Worm (Caenorhabditis elegans) whole organism, mixed stage, embryonic: ENCODE results near the gene slc-25A26.
A peak's percentile ranks its signal among the peaks of the same experiment; 100 is the strongest.

Source experiments
- M03D4.4 ChIP-seq: sonication (generic microtip); optimal IDR thresholded peaks from 2 replicates; lab custom pipeline; 2017; ENCODE audit warnings: mild to moderate bottlenecking, missing genetic modification characterization, missing compliant biosample characterization
- bed-3 ChIP-seq: fragments of 200-800 bp; sonication (Bioruptor generic); optimal IDR thresholded peaks from 3 replicates; lab custom pipeline; 2018; ENCODE audit warnings: mild to moderate bottlenecking, missing genetic modification characterization, moderate library complexity, missing compliant biosample characterization
- blmp-1 ChIP-seq: fragments of 150-350 bp; optimal IDR thresholded peaks from 2 replicates; lab custom pipeline; 2014; ENCODE audit warnings: missing biosample characterization, missing genetic modification characterization
- ceh-39 ChIP-seq: fragments of 150-350 bp; optimal IDR thresholded peaks from 2 replicates; lab custom pipeline; 2014; ENCODE audit warnings: missing biosample characterization, missing genetic modification characterization
- ceh-83 ChIP-seq: fragments of 200-800 bp; sonication (Bioruptor generic); optimal IDR thresholded peaks from 2 replicates; lab custom pipeline; 2018; ENCODE audit warnings: mild to moderate bottlenecking, missing genetic modification characterization, missing compliant biosample characterization
- ces-1 ChIP-seq: fragments of 150-350 bp; optimal IDR thresholded peaks from 2 replicates; lab custom pipeline; 2014; ENCODE audit warnings: missing biosample characterization, missing genetic modification reagents, missing genetic modification characterization
- cnd-1 ChIP-seq: fragments of 200-800 bp; sonication (Bioruptor generic); optimal IDR thresholded peaks from 2 replicates; lab custom pipeline; 2018; ENCODE audit warnings: mild to moderate bottlenecking, missing genetic modification characterization, missing compliant biosample characterization
- drap-1 ChIP-seq: fragments of 200-800 bp; sonication (Bioruptor generic); optimal IDR thresholded peaks from 3 replicates; lab custom pipeline; 2018; ENCODE audit warnings: mild to moderate bottlenecking, missing genetic modification characterization, missing compliant biosample characterization
- elt-1 ChIP-seq: sonication (generic microtip); optimal IDR thresholded peaks from 2 replicates; lab custom pipeline; 2017; ENCODE audit warnings: missing genetic modification characterization, mild to moderate bottlenecking, missing compliant biosample characterization, antibody characterized with exemption, moderate library complexity, borderline replicate concordance; ENCODE audit not compliant: insufficient read depth
- flh-1 ChIP-seq: fragments of 200-800 bp; sonication (Bioruptor generic); optimal IDR thresholded peaks from 2 replicates; lab custom pipeline; 2018; ENCODE audit warnings: mild to moderate bottlenecking, missing genetic modification characterization, moderate library complexity, missing compliant biosample characterization
- hlh-1 ChIP-seq: fragments of 150-350 bp; optimal IDR thresholded peaks from 2 replicates; lab custom pipeline; 2014; ENCODE audit warnings: missing biosample characterization, missing genetic modification reagents, missing genetic modification characterization
- lin-13 ChIP-seq: fragments of 150-350 bp; optimal IDR thresholded peaks from 2 replicates; lab custom pipeline; 2014; ENCODE audit warnings: missing biosample characterization, missing genetic modification characterization
- lin-32 ChIP-seq: fragments of 200-800 bp; sonication (Bioruptor generic); optimal IDR thresholded peaks from 2 replicates; lab custom pipeline; 2018; ENCODE audit warnings: mild to moderate bottlenecking, missing genetic modification characterization, missing compliant biosample characterization
- mab-5 ChIP-seq: fragments of 150-350 bp; optimal IDR thresholded peaks from 2 replicates; lab custom pipeline; 2014; ENCODE audit warnings: missing biosample characterization, missing genetic modification characterization
- mep-1 ChIP-seq: fragments of 150-350 bp; optimal IDR thresholded peaks from 2 replicates; lab custom pipeline; 2017; ENCODE audit warnings: missing biosample characterization, missing genetic modification reagents, missing genetic modification characterization, inconsistent platforms
- mls-2 ChIP-seq: sonication (generic microtip); optimal IDR thresholded peaks from 2 replicates; lab custom pipeline; 2016; ENCODE audit warnings: mild to moderate bottlenecking, missing genetic modification characterization, moderate library complexity, missing compliant biosample characterization
- nhr-12 ChIP-seq: fragments of 150-350 bp; optimal IDR thresholded peaks from 2 replicates; lab custom pipeline; 2014; ENCODE audit warnings: missing biosample characterization, missing genetic modification characterization
- nhr-237 ChIP-seq: fragments of 150-350 bp; optimal IDR thresholded peaks from 2 replicates; lab custom pipeline; 2014; ENCODE audit warnings: missing biosample characterization, missing genetic modification characterization
- nhr-28 ChIP-seq: fragments of 150-350 bp; optimal IDR thresholded peaks from 2 replicates; lab custom pipeline; 2014; ENCODE audit warnings: missing biosample characterization, missing genetic modification characterization
- nhr-76 ChIP-seq: sonication (generic microtip); optimal IDR thresholded peaks from 2 replicates; lab custom pipeline; 2017; ENCODE audit warnings: missing biosample characterization, missing genetic modification characterization
- pha-4 ChIP-seq: fragments of 150-350 bp; optimal IDR thresholded peaks from 2 replicates; lab custom pipeline; 2018; ENCODE audit warnings: missing biosample characterization, missing genetic modification reagents, missing genetic modification characterization
- sem-2 ChIP-seq: fragments of 200-800 bp; sonication (Bioruptor generic); optimal IDR thresholded peaks from 2 replicates; lab custom pipeline; 2018; ENCODE audit warnings: mild to moderate bottlenecking, missing genetic modification characterization, missing compliant biosample characterization
- snpc-4 ChIP-seq: fragments of 150-350 bp; optimal IDR thresholded peaks from 2 replicates; lab custom pipeline; 2014; ENCODE audit warnings: missing biosample characterization, missing genetic modification characterization
- sptf-1 ChIP-seq: sonication (generic microtip); optimal IDR thresholded peaks from 2 replicates; lab custom pipeline; 2017; ENCODE audit warnings: mild to moderate bottlenecking, missing genetic modification characterization, moderate library complexity, missing compliant biosample characterization
- unc-120 ChIP-seq: sonication (generic microtip); optimal IDR thresholded peaks from 2 replicates; lab custom pipeline; 2017; ENCODE audit warnings: missing genetic modification characterization, missing compliant biosample characterization; ENCODE audit not compliant: poor library complexity, severe bottlenecking
- unc-39 ChIP-seq: fragments of 150-350 bp; optimal IDR thresholded peaks from 2 replicates; lab custom pipeline; 2014; ENCODE audit warnings: missing biosample characterization, missing genetic modification characterization
- unc-62 ChIP-seq: fragments of 150-350 bp; optimal IDR thresholded peaks from 2 replicates; lab custom pipeline; 2014; ENCODE audit warnings: missing biosample characterization, missing genetic modification reagents, missing genetic modification characterization
- ztf-11 ChIP-seq: fragments of 150-350 bp; optimal IDR thresholded peaks from 2 replicates; lab custom pipeline; 2014; ENCODE audit warnings: missing biosample characterization, missing genetic modification characterization

The slc-25A26 gene

DNA sequence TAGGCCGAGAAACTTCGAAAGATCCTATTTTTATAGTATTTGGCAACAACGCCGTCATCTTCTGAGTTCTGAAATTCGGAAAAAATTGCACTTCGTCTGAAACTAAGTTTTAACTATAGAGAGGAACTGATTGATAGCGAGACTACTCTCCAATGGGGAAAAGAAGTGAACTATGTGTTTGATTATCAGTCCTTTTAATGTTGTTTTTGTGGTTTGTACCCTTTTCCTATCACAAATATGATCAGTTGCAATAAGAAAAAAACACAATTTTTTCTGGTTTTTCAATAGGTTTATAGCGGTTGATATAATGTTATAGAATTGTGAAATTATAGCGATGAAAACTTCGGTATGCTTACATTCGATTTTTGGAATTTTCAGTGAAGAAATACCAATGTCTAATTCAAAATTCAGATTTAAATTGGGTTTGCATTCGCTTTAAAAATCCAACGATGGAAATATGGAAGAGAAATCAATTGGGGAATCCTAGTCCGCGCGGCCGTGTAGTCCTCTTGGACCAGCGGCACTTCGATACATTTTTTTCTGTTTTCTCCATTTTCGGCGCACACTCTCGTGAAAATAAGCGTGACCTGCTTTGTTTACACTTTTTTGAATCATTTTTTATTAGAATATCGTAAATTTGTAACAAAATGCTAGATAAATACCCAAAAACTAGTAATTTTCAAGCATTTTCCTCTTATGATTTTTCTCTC lies 43.2 kb downstream of the slc-25A26 start, which contains the start of gene C53B4.3:
TSS of gene C53B4.3 (minus strand) at position 464 of the 710 bp plus-strand sequence.
- TF ChIP-seq ces-1 (GFP tag; lab: Kevin White, UChicago): peak; percentile 23
- TF ChIP-seq sptf-1: no peak

ce11 chrIV:8974543-8975330 lies 44.5 kb downstream of the slc-25A26 start:
- TF ChIP-seq cnd-1 (tag; lab: Kevin White, UChicago): no peak
- TF ChIP-seq M03D4.4 (tag; lab: Kevin White, UChicago): no peak
- TF ChIP-seq nhr-28: no peak
- no peak for TF ChIP-seq ceh-83
- no peak for TF ChIP-seq bed-3 (GFP tag; lab: Kevin White, UChicago)
- TF ChIP-seq sem-2 (GFP tag; lab: Kevin White, UChicago): no peak
- TF ChIP-seq nhr-12 (tag; lab: Kevin White, UChicago): no peak
- no peak for TF ChIP-seq drap-1 (GFP tag; lab: Kevin White, UChicago)
- TF ChIP-seq nhr-237 (tag; lab: Kevin White, UChicago): no peak
- no peak for TF ChIP-seq unc-39 (tag; lab: Kevin White, UChicago)
- no peak for TF ChIP-seq snpc-4 (tag; lab: Kevin White, UChicago)
- no peak for TF ChIP-seq flh-1 (GFP tag; lab: Kevin White, UChicago)
- TF ChIP-seq unc-120: no peak

- TF ChIP-seq pha-4 (tag; lab: Kevin White, UChicago) (no peak), flh-1 (GFP tag; lab: Kevin White, UChicago) (no peak), mls-2 (tag; lab: Kevin White, UChicago) (no peak)
- TF ChIP-seq, all 35 proteins: peak for 0
These were observed 45.0 kb downstream of the slc-25A26 start, which contains the start of gene pdzd-8 for ce11 chrIV:8975331-8975625. Gene pdzd-8, plus strand, starts transcription at chrIV:8975526.

- TF ChIP-seq hlh-1 (tag; lab: Kevin White, UChicago) (peak; percentile 51), M03D4.4 (tag; lab: Kevin White, UChicago) (no peak), drap-1 (GFP tag; lab: Kevin White, UChicago) (no peak), unc-120 (peak; percentile 25)
These were observed 47.8 kb downstream of the slc-25A26 start for ce11 chrIV:8978047-8978446.

DNA sequence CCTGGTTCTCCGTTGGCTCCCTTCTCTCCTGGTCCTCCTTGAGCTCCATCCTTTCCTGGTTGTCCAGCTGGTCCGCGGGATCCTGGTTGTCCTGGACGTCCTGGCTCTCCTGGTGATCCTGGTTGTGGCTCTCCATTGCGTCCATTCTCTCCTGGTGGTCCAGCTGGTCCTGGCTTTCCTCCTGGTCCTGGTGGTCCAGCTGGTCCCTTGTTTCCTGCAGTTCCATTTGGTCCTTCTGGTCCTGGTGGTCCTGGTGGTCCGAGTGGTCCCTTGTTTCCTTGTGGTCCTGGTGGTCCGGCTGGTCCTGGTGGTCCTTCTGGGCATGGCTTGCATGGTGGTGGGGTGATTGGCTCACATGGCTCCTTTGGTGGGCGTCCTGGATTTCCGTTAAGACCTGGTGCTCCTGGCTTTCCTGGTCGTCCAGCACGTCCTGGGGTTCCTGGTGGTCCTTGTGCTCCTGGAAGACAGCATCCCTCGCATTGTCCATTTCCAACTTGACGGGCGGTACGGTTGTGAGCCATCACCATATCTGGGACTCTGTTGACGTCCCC lies 48.9 kb downstream of the slc-25A26 start:
- no peak for TF ChIP-seq cnd-1 (tag; lab: Kevin White, UChicago)
- no peak for TF ChIP-seq unc-62 (GFP tag; lab: Kevin White, UChicago)
- TF ChIP-seq lin-13 (tag; lab: Kevin White, UChicago): no peak
- no peak for TF ChIP-seq drap-1 (GFP tag; lab: Kevin White, UChicago)
- TF ChIP-seq sptf-1: no peak
- TF ChIP-seq lin-32 (GFP tag; lab: Kevin White, UChicago): no peak
- no peak for TF ChIP-seq sem-2 (GFP tag; lab: Kevin White, UChicago)
- no peak for TF ChIP-seq nhr-28
- TF ChIP-seq mab-5: no peak
- no peak for TF ChIP-seq M03D4.4 (tag; lab: Kevin White, UChicago)
- TF ChIP-seq nhr-76 (tag; lab: Kevin White, UChicago): no peak
- TF ChIP-seq flh-1 (GFP tag; lab: Kevin White, UChicago): no peak
- TF ChIP-seq unc-39 (tag; lab: Kevin White, UChicago): no peak
- TF ChIP-seq blmp-1 (tag; lab: Kevin White, UChicago): no peak
- no peak for TF ChIP-seq pha-4 (tag; lab: Kevin White, UChicago)
- TF ChIP-seq ztf-11 (tag; lab: Kevin White, UChicago): no peak
- TF ChIP-seq elt-1: no peak
- TF ChIP-seq ceh-83: no peak
- no peak for TF ChIP-seq mep-1 (tag; lab: Kevin White, UChicago)
- TF ChIP-seq, all 35 proteins: peak for 0

ce11 chrIV:8979695-8980094 lies 49.5 kb downstream of the slc-25A26 start, which contains the start of gene col-119:
Gene col-119, minus strand, starts transcription at chrIV:8979795.
- TF ChIP-seq ceh-39 (no peak), ceh-83 (no peak), sptf-1 (no peak), bed-3 (GFP tag; lab: Kevin White, UChicago) (no peak)
